Worm (Caenorhabditis elegans) whole organism, L3 larva: ENCODE results near the gene npp-23.

Source experiments
- R02D3.7 ChIP-seq: fragments of 150-350 bp; optimal IDR thresholded peaks from 2 replicates; lab custom pipeline; 2014; ENCODE audit warnings: missing biosample characterization, missing genetic modification characterization
- ZK546.5 ChIP-seq: sonication (generic microtip); optimal IDR thresholded peaks from 2 replicates; lab custom pipeline; 2017; ENCODE audit warnings: missing biosample characterization, missing genetic modification characterization
- aly-2 ChIP-seq: fragments of 150-350 bp; optimal IDR thresholded peaks from 2 replicates; lab custom pipeline; 2014; ENCODE audit warnings: missing biosample characterization, missing genetic modification characterization
- ama-1 ChIP-seq: fragments of 150-350 bp; optimal IDR thresholded peaks from 2 replicates; lab custom pipeline; 2018
- ceh-16 ChIP-seq: sonication (generic microtip); optimal IDR thresholded peaks from 2 replicates; lab custom pipeline; 2017; ENCODE audit warnings: missing biosample characterization, missing genetic modification characterization
- ceh-28 ChIP-seq: fragments of 150-350 bp; optimal IDR thresholded peaks from 2 replicates; lab custom pipeline; 2014; ENCODE audit warnings: missing biosample characterization, missing genetic modification reagents, missing genetic modification characterization
- ceh-82 ChIP-seq: fragments of 150-350 bp; optimal IDR thresholded peaks from 2 replicates; lab custom pipeline; 2014; ENCODE audit warnings: missing biosample characterization, missing genetic modification characterization
- daf-12 ChIP-seq: fragments of 150-350 bp; optimal IDR thresholded peaks from 2 replicates; lab custom pipeline; 2014; ENCODE audit warnings: missing biosample characterization, missing genetic modification reagents, missing genetic modification characterization
- egl-5 ChIP-seq: fragments of 150-350 bp; optimal IDR thresholded peaks from 2 replicates; lab custom pipeline; 2017; ENCODE audit warnings: missing biosample characterization, missing genetic modification reagents, missing genetic modification characterization, inconsistent platforms
- elt-1 ChIP-seq: fragments of 150-350 bp; optimal IDR thresholded peaks from 2 replicates; lab custom pipeline; 2014; ENCODE audit warnings: missing biosample characterization, missing genetic modification characterization
- elt-3 ChIP-seq, 3 experiments: fragments of 150-350 bp in 1 of 3; sonication (generic microtip) in 2 of 3; optimal IDR thresholded peaks; 2 replicates in 2 of 3; 4 replicates in 1 of 3; lab custom pipeline; 2014 to 2017; ENCODE audit warnings: missing biosample characterization in 3 of 3, missing genetic modification characterization in 3 of 3
- eor-1 ChIP-seq, 2 experiments: fragments of 150-350 bp; optimal IDR thresholded peaks; 2 replicates each; lab custom pipeline; 2014 to 2018; ENCODE audit warnings: missing biosample characterization in 2 of 2, missing genetic modification characterization in 2 of 2
- fkh-10 ChIP-seq: sonication (generic microtip); optimal IDR thresholded peaks from 2 replicates; lab custom pipeline; 2017; ENCODE audit warnings: missing biosample characterization, missing genetic modification reagents, missing genetic modification characterization
- fkh-2 ChIP-seq: fragments of 150-350 bp; optimal IDR thresholded peaks from 2 replicates; lab custom pipeline; 2014; ENCODE audit warnings: missing biosample characterization, missing genetic modification reagents, missing genetic modification characterization
- fos-1 ChIP-seq: fragments of 150-350 bp; optimal IDR thresholded peaks from 2 replicates; lab custom pipeline; 2014; ENCODE audit warnings: missing biosample characterization, missing genetic modification characterization
- hmg-11 ChIP-seq: sonication (generic microtip); optimal IDR thresholded peaks from 2 replicates; lab custom pipeline; 2016; ENCODE audit warnings: missing genetic modification characterization, missing compliant biosample characterization
- jun-1 ChIP-seq: fragments of 150-350 bp; optimal IDR thresholded peaks from 2 replicates; lab custom pipeline; 2014; ENCODE audit warnings: missing biosample characterization, missing genetic modification reagents, missing genetic modification characterization
- lin-39 ChIP-seq: fragments of 150-350 bp; optimal IDR thresholded peaks from 2 replicates; lab custom pipeline; 2018; ENCODE audit warnings: missing biosample characterization, missing genetic modification reagents, missing genetic modification characterization
- lsy-12 ChIP-seq: sonication (generic microtip); optimal IDR thresholded peaks from 2 replicates; lab custom pipeline; 2016; ENCODE audit warnings: mild to moderate bottlenecking, missing genetic modification characterization, missing compliant biosample characterization
- mdl-1 ChIP-seq: fragments of 150-350 bp; optimal IDR thresholded peaks from 2 replicates; lab custom pipeline; 2014; ENCODE audit warnings: missing biosample characterization, missing genetic modification characterization
- mml-1 ChIP-seq: fragments of 150-350 bp; sonication (generic microtip); optimal IDR thresholded peaks from 3 replicates; lab custom pipeline; 2014; ENCODE audit warnings: missing biosample characterization, missing genetic modification characterization
- nfya-1 ChIP-seq: sonication (generic microtip); optimal IDR thresholded peaks from 2 replicates; lab custom pipeline; 2017; ENCODE audit warnings: missing genetic modification characterization, mild to moderate bottlenecking, missing compliant biosample characterization, antibody characterized with exemption, moderate library complexity; ENCODE audit not compliant: insufficient read depth
- nhr-11 ChIP-seq: fragments of 150-350 bp; optimal IDR thresholded peaks from 2 replicates; lab custom pipeline; 2014; ENCODE audit warnings: missing biosample characterization, missing genetic modification characterization
- nhr-12 ChIP-seq: fragments of 150-350 bp; optimal IDR thresholded peaks from 2 replicates; lab custom pipeline; 2014; ENCODE audit warnings: missing biosample characterization, missing genetic modification characterization
- nhr-23 ChIP-seq: fragments of 150-350 bp; optimal IDR thresholded peaks from 2 replicates; lab custom pipeline; 2014; ENCODE audit warnings: missing biosample characterization, missing genetic modification reagents, missing genetic modification characterization
- nhr-237 ChIP-seq: fragments of 150-350 bp; optimal IDR thresholded peaks from 2 replicates; lab custom pipeline; 2014; ENCODE audit warnings: missing biosample characterization, missing genetic modification characterization
- nhr-25 ChIP-seq: sonication (generic microtip); optimal IDR thresholded peaks from 2 replicates; lab custom pipeline; 2017; ENCODE audit warnings: missing biosample characterization, missing genetic modification characterization
- nhr-28 ChIP-seq: fragments of 150-350 bp; optimal IDR thresholded peaks from 2 replicates; lab custom pipeline; 2014; ENCODE audit warnings: missing biosample characterization, missing genetic modification characterization
- nhr-43 ChIP-seq: sonication (generic microtip); optimal IDR thresholded peaks from 2 replicates; lab custom pipeline; 2016; ENCODE audit warnings: mild to moderate bottlenecking, missing genetic modification characterization, missing compliant biosample characterization; ENCODE audit not compliant: poor library complexity, severe bottlenecking
- nhr-77 ChIP-seq: fragments of 150-350 bp; optimal IDR thresholded peaks from 2 replicates; lab custom pipeline; 2014; ENCODE audit warnings: missing biosample characterization, missing genetic modification characterization
- pqm-1 ChIP-seq: fragments of 150-350 bp; optimal IDR thresholded peaks from 2 replicates; lab custom pipeline; 2017; ENCODE audit warnings: missing biosample characterization, missing genetic modification characterization, inconsistent platforms
- sea-2 ChIP-seq: fragments of 150-350 bp; sonication (generic microtip); optimal IDR thresholded peaks from 4 replicates; lab custom pipeline; 2014; ENCODE audit warnings: missing biosample characterization, missing genetic modification reagents, missing genetic modification characterization
- skn-1 ChIP-seq: fragments of 150-350 bp; optimal IDR thresholded peaks from 2 replicates; lab custom pipeline; 2014; ENCODE audit warnings: missing biosample characterization, missing genetic modification characterization
- tbx-2 ChIP-seq: sonication (generic microtip); optimal IDR thresholded peaks from 2 replicates; lab custom pipeline; 2016; ENCODE audit warnings: mild to moderate bottlenecking, missing genetic modification characterization, missing compliant biosample characterization
- unc-39 ChIP-seq: sonication (generic microtip); optimal IDR thresholded peaks from 4 replicates; lab custom pipeline; 2017; ENCODE audit warnings: missing biosample characterization, missing genetic modification characterization
- unc-62 ChIP-seq: fragments of 150-350 bp; sonication (generic microtip); optimal IDR thresholded peaks from 4 replicates; lab custom pipeline; 2014; ENCODE audit warnings: missing biosample characterization, missing genetic modification reagents, missing genetic modification characterization
- ztf-11 ChIP-seq: fragments of 150-350 bp; optimal IDR thresholded peaks from 2 replicates; lab custom pipeline; 2014; ENCODE audit warnings: missing biosample characterization, missing genetic modification characterization
- ztf-4 ChIP-seq: fragments of 150-350 bp; optimal IDR thresholded peaks from 2 replicates; lab custom pipeline; 2014; ENCODE audit warnings: missing biosample characterization, missing genetic modification characterization

The npp-23 gene

ce11 chrIV:8824145-8824833 lies 45.2 kb downstream of the npp-23 start, which contains the start of the genes col-117 and col-3:
Gene col-117 (minus strand): TSS chrIV:8824195.
Gene col-3 (plus strand): TSS chrIV:8824783.
- TF ChIP-seq mdl-1 (tag; lab: Kevin White, UChicago) (no peak), sea-2 (GFP tag; lab: Kevin White, UChicago) (no peak), nhr-25 (tag; lab: Kevin White, UChicago) (peak; percentile 86), unc-39 (no peak), nhr-43 (tag; lab: Kevin White, UChicago) (peak; percentile 16), nhr-23 (tag; lab: Kevin White, UChicago) (peak; percentile 29), ZK546.5 (tag; lab: Kevin White, UChicago) (no peak), elt-1 (tag; lab: Kevin White, UChicago) (peak; percentile 83)

- peak; percentile 79 for TF ChIP-seq nhr-25 (tag; lab: Kevin White, UChicago)
- peak; percentile 0 for TF ChIP-seq nhr-23 (tag; lab: Kevin White, UChicago)
- peak in 1 of 3 experiments; percentile 64 for TF ChIP-seq elt-3 (tag; optimal IDR thresholded peaks at IDR 0.05; lab: Kevin White, UChicago)
- no peak for TF ChIP-seq nhr-12 (tag; lab: Kevin White, UChicago)
- no peak for TF ChIP-seq fkh-2
- TF ChIP-seq ceh-28 (tag; lab: Kevin White, UChicago), result peak; percentile 23
- TF ChIP-seq sea-2 (GFP tag; lab: Kevin White, UChicago), result no peak
- no peak for TF ChIP-seq nhr-77
- TF ChIP-seq ama-1, result no peak
- peak; percentile 20 for TF ChIP-seq nfya-1 (tag; lab: Kevin White, UChicago)
- peak; percentile 1 for TF ChIP-seq elt-1 (tag; lab: Kevin White, UChicago)
- TF ChIP-seq nhr-43 (tag; lab: Kevin White, UChicago), result peak; percentile 63
- no peak for TF ChIP-seq ceh-16 (tag; lab: Kevin White, UChicago)
- peak; percentile 45 for TF ChIP-seq R02D3.7 (tag; lab: Kevin White, UChicago)
These were observed 46.9 kb downstream of the npp-23 start for ce11 chrIV:8822598-8822997.

DNA sequence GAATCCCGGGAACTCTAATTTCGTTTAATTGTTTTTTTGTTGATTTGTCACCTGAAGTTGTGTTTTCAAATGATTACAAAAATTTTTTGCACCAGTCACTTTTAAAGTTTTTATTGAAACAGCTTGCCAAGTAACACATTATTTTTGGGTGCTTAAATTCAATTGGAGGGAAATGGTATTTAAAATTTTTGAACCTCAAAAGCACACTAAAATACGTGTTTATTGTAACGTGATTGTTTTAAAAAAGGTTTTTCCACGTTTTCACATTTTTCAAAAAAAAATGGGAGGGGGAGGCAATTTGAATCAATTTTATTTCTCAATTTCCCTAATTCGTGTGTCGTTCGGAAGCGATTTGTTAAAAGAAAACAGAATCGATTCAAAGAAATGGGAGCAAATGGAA lies 48.3 kb downstream of the npp-23 start, which contains the start of gene T28C6.5:
T28C6.5 (plus strand) TSS at position 301 of the 400 bp plus-strand sequence.
- no peak for TF ChIP-seq egl-5 (tag; lab: Kevin White, UChicago)
- no peak for TF ChIP-seq skn-1 (tag; lab: Kevin White, UChicago)
- no peak for TF ChIP-seq nfya-1 (tag; lab: Kevin White, UChicago)
- no peak for TF ChIP-seq mml-1 (tag; lab: Kevin White, UChicago)
- no peak for TF ChIP-seq jun-1
- no peak for TF ChIP-seq lsy-12 (tag; lab: Kevin White, UChicago)
- no peak for TF ChIP-seq ama-1
- TF ChIP-seq nhr-237 (tag; lab: Kevin White, UChicago), result no peak
- no peak for TF ChIP-seq eor-1 (tag; optimal IDR thresholded peaks at IDR 0.05; lab: Kevin White, UChicago)
- no peak for TF ChIP-seq fos-1
- no peak for TF ChIP-seq lin-39
- TF ChIP-seq fkh-10 (GFP tag; lab: Kevin White, UChicago), result no peak

DNA sequence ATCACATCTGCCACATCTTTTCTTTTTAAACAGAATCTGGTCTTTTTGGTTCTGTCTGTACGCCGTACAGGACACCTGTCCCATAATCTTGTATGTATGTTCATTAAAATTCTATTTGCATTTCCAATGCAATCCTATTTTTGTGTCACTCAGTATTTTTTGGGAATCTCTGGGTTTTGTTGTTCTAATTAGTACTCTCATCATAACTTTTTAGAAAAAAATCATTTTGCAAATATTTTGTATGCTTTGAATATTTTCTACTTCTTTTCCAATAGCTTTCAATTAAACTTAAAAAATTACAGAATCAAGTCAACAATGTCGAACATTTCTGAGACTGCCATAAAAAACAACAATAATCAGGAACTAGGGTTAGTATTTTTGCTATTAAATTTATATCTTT lies 49.4 kb downstream of the npp-23 start, which contains the start of gene T28C6.3:
T28C6.3 (plus strand) TSS at position 301 of the 400 bp plus-strand sequence.
- TF ChIP-seq unc-62 (GFP tag; lab: Kevin White, UChicago), result no peak

ce11 chrIV:8819471-8819870 lies 50.0 kb downstream of the npp-23 start:
- TF ChIP-seq hmg-11 (tag; lab: Kevin White, UChicago) (no peak), nhr-28 (tag; lab: Kevin White, UChicago) (no peak), daf-12 (tag; lab: Kevin White, UChicago) (no peak), ztf-4 (tag; lab: Kevin White, UChicago) (no peak), nhr-23 (tag; lab: Kevin White, UChicago) (no peak), ceh-28 (tag; lab: Kevin White, UChicago) (no peak), aly-2 (tag; lab: Kevin White, UChicago) (no peak), lsy-12 (tag; lab: Kevin White, UChicago) (no peak), tbx-2 (tag; lab: Kevin White, UChicago) (no peak), lin-39 (no peak), elt-3 (tag; optimal IDR thresholded peaks at IDR 0.05; lab: Kevin White, UChicago) (no peak), nhr-11 (tag; lab: Kevin White, UChicago) (no peak), pqm-1 (no peak), elt-1 (tag; lab: Kevin White, UChicago) (no peak), jun-1 (no peak), skn-1 (tag; lab: Kevin White, UChicago) (no peak), ztf-11 (tag; lab: Kevin White, UChicago) (no peak), nfya-1 (tag; lab: Kevin White, UChicago) (no peak), ceh-82 (tag; lab: Kevin White, UChicago) (no peak)
